Fruit fly (Drosophila melanogaster) whole organism: ENCODE results near the gene Cypl.

Source experiments
- CG8478 ChIP-seq: fragments of >200 bp; optimal IDR thresholded peaks from 2 replicates; lab custom pipeline; 2018; ENCODE audit warnings: inconsistent platforms
- Dll ChIP-seq: fragments of >200 bp; optimal IDR thresholded peaks from 2 replicates; lab custom pipeline; 2017
- EcR ChIP-seq, 2 experiments: fragments of >200 bp; optimal IDR thresholded peaks; 2 replicates each; lab custom pipeline; 2017; ENCODE audit warnings: missing biosample characterization in 2 of 2, missing genetic modification characterization in 2 of 2, missing genetic modification reagents in 2 of 2
- pan ChIP-seq: fragments of >200 bp; optimal IDR thresholded peaks from 2 replicates; lab custom pipeline; 2017
- psq ChIP-seq: fragments of >200 bp; optimal IDR thresholded peaks from 2 replicates; lab custom pipeline; 2017
- usp ChIP-seq: fragments of >200 bp; optimal IDR thresholded peaks from 2 replicates; lab custom pipeline; 2017; ENCODE audit warnings: missing biosample characterization, missing genetic modification characterization, mixed read lengths

The Cypl gene

DNA sequence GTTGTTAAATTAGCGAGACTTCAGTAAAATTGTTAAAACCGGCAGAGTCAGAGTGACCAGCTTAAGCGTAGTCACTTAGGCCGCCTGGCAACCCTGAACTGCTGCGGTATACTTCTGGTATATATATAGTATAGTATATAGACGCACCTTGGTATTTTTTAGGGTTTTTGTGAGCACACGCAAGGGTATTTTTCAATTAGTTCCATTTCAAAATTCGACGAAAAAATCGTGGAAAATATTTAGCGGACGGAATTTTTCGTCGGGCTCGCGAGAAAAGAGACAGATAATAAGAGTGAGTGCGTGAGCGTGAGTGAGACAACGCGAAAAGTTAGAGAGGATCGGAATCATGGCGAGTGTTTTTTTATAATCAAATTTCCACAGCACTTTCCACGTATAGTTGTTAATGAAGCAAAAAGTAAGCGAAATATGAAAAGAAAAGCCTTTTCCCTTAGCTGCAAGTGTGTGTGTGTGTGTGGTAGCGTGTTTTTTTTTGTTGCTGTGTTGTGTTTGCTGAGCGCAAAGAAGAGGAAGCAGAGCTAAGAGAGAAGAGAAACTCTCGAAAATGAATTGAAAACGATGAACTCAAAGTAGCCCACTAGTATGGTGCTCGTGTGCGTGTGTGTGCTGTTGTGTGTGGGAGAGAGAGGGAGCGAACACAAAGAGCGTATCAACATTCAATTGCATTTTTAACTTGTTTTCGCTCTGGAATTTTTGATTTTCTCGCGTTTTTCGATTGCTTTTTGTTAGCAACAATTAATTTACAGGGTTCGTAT, at the start of gene Cypl, which contains the start of gene Hipk:
Gene Cypl, minus strand, starts transcription at position 69 of the 773 bp plus-strand sequence.
Gene Hipk, plus strand, starts transcription at position 198 of the 773 bp plus-strand sequence.
- TF ChIP-seq psq (lab: Kevin White, UChicago) (no peak), EcR (GFP tag; optimal IDR thresholded peaks at IDR 0.05; lab: Kevin White, UChicago) (peak in 1 of 2 experiments; percentile 12), CG8478 (peak; percentile 18), usp (GFP tag; lab: Kevin White, UChicago) (no peak), pan (no peak), Dll (lab: Kevin White, UChicago) (peak; percentile 80)

DNA sequence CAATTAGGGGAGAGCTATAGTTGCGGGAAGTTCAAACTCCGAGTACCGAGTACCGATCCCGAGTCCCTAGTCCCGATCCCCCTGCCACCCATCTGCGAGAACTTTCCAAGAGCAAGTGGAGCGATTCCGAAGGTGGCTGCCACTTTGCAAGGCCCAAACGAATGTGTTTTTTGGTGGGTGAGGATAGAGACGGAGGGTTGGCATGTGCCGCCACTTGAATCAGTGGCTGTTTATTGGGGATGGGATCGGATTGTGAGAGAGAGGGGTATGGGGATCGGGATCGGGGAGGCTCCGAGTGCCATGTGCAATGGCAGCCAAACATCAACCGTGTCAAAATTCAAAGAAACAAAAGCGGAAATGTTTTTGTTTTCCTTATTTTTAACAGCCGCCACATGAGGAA, 49.5 kb upstream of the Cypl start:
- TF ChIP-seq psq (lab: Kevin White, UChicago) (no peak), pan (no peak), Dll (lab: Kevin White, UChicago) (no peak), EcR (GFP tag; optimal IDR thresholded peaks at IDR 0.05; lab: Kevin White, UChicago) (no peak), usp (GFP tag; lab: Kevin White, UChicago) (no peak), CG8478 (no peak)

DNA sequence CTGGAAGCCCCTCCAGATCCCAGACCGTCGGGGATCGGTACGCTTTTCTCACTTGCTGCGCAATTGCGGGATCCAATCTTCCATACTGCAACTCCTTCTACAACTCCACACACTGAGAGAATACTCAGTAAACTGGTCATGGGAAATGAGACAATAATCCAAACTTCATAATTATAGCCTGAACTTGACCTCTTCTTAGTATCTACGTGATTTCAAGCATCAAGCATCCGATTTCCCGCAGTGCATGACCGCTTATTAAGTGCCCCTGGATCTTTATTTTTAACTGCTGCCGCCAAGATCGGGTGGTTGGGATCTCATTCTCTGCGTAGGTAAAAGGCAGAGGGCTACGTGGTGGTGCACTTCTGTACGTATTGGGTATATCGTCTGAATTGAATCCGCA, 48.6 kb upstream of the Cypl start:
- TF ChIP-seq pan: no peak
- no peak for TF ChIP-seq CG8478
- TF ChIP-seq usp (GFP tag; lab: Kevin White, UChicago): no peak
- no peak for TF ChIP-seq Dll (lab: Kevin White, UChicago)
- TF ChIP-seq EcR (GFP tag; optimal IDR thresholded peaks at IDR 0.05; lab: Kevin White, UChicago): no peak
- TF ChIP-seq psq (lab: Kevin White, UChicago): no peak

DNA sequence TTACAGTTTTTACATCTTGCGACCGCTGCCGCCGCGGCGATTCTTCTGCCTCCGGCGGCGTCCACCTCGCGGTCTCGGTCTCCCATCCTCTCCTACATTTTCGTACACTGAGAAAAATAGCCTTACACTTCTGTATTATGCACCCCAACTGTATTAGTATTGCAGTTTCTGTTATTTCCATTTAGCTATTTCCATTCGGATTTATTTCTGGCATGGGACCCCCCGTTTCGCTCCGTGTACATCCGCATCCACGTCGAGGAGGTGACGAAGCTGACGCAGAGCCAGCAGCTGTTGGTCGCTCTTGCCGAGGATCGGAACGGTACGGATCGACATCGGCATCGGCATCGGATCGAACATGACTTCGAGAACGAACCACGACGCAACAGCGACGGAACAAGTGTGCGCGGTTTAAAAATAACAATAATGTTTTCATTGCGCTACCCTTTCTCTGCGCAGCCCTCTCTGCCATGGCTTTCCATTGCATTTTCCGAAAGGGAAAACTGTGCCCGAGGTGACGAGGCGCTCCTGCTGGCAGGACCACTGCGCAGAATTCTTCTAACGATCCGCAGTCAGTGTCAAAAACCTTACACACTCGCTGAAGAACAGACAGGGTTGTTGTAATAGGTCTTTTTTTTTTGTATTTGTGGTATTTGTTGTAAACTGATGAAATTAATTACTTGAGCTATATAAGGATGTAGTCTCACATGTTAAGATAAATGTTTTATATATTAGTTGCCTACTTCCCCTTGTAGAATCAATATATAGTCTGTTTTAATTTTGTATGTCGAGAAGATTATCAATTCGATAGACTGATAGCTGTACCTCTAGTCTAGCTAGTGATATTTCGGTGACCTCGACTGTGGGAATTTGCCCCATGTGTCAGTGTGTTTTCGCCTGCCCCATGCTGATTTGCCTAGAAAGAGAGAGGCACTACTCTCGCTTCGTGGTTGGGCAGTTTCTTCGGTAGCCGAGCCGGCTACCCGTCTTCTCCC, 46.9 kb upstream of the Cypl start:
- TF ChIP-seq Dll (lab: Kevin White, UChicago) (no peak), EcR (GFP tag; optimal IDR thresholded peaks at IDR 0.05; lab: Kevin White, UChicago) (no peak), psq (lab: Kevin White, UChicago) (no peak)

DNA sequence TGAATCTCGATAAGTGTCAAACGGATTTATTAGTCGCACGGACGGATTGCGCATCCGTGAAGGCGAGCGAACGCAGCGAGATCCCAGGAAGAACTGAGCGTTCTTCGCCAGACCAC, 46.3 kb upstream of the Cypl start, which contains the start of gene Kah:
Gene Kah, minus strand, starts transcription at position 101 of the 116 bp plus-strand sequence.
- TF ChIP-seq CG8478: no peak
- no peak for TF ChIP-seq usp (GFP tag; lab: Kevin White, UChicago)
- TF ChIP-seq psq (lab: Kevin White, UChicago): no peak
- TF ChIP-seq pan: no peak
- TF ChIP-seq EcR (GFP tag; optimal IDR thresholded peaks at IDR 0.05; lab: Kevin White, UChicago): no peak

DNA sequence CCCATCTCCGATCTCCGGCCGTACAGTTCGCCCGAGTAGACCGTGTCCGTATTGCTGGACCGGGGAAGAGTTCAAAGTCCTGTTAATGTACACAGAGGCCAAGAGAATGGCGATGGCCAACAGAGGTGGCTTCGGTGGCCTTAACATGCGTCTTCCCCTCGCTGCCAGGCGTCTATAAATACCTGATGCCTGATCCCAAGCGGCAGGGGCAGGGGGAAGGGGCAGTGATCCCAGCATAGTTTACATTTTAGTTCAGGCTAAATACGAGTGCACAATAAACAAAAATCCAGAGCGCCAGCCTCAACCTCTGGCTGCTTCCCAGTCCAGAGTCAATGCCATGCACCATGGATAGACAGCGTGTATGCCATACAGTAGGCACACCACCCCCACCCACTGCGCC, 45.1 kb upstream of the Cypl start:
- TF ChIP-seq EcR (GFP tag; optimal IDR thresholded peaks at IDR 0.05; lab: Kevin White, UChicago) (peak in 1 of 2 experiments; percentile 24), pan (no peak)

DNA sequence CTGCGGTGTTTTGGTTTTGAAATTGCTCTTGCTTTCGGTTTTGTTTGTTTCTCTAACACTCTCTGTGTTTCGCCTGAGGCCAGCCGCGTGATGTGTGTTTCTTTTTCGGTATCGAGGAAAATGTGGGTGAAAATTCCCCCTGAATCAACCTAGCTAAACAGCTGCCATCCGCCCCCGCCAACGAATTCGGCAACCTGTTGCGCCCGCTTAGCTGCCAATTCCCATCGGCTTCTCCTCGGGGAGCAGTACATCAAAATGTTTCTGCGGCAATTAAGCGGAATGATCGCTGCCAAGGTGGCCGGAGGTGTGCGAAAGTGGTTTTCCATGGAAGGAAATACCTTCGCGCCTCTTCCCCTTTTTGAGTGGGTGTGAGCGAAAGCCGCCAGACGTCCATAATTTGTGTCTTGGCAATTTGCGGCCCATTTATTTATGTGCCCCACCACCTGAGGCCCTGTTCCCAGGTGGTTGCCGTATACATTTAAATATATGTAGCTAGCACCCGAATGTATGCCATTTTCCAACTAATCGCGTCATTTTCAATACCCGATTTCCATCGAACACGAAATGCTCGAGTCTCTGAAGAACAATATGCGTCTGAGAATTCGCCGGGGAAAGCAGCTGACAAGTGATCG, 44.0 kb upstream of the Cypl start:
- TF ChIP-seq psq (lab: Kevin White, UChicago) (no peak), usp (GFP tag; lab: Kevin White, UChicago) (no peak), Dll (lab: Kevin White, UChicago) (no peak), pan (no peak), EcR (GFP tag; optimal IDR thresholded peaks at IDR 0.05; lab: Kevin White, UChicago) (no peak), CG8478 (no peak)

DNA sequence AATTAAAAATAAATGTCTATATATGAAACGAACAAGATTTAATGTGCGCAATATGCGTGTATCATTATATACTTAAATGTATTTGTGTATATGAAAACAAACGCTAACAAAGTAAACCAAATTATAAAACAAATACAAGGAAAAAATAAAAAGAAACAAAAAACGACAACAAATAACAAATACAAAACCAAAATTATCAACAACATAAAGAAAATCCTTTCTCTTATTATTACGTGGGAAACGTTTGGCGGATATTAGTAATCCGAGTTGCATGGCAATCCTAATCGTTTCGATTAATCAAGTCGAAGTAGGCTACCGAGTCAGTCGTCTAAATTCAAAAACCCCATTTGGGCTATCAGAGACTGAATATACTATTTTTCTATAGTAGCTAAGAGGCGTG, 38.3 kb upstream of the Cypl start, which contains the start of gene Ppm1:
Gene Ppm1, plus strand, starts transcription at position 301 of the 400 bp plus-strand sequence.
- TF ChIP-seq CG8478: no peak
- no peak for TF ChIP-seq psq (lab: Kevin White, UChicago)
- no peak for TF ChIP-seq EcR (GFP tag; optimal IDR thresholded peaks at IDR 0.05; lab: Kevin White, UChicago)
- TF ChIP-seq pan: no peak

DNA sequence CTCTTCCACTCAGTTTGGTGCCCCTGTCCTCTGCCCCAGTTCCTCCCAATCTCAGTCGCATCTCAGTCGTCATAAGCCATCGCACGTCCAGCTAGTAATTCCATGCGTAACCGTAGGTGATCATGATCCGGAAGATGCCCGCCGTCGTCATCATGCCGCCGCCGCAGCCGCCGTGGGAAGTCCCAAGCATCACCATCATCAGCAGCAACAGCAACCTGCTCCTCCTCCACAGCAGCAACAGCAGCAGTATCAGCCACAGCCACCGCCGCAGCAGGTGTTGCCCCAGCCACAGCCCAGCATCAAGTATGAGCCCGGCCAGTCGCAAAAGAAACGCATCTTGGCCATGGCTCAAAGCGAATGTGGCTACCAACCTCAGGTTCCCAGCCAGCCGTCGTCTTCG, 30.2 kb upstream of the Cypl start:
- TF ChIP-seq pan (no peak), usp (GFP tag; lab: Kevin White, UChicago) (no peak), EcR (GFP tag; optimal IDR thresholded peaks at IDR 0.05; lab: Kevin White, UChicago) (no peak), CG8478 (no peak), Dll (lab: Kevin White, UChicago) (no peak), psq (lab: Kevin White, UChicago) (no peak)

DNA sequence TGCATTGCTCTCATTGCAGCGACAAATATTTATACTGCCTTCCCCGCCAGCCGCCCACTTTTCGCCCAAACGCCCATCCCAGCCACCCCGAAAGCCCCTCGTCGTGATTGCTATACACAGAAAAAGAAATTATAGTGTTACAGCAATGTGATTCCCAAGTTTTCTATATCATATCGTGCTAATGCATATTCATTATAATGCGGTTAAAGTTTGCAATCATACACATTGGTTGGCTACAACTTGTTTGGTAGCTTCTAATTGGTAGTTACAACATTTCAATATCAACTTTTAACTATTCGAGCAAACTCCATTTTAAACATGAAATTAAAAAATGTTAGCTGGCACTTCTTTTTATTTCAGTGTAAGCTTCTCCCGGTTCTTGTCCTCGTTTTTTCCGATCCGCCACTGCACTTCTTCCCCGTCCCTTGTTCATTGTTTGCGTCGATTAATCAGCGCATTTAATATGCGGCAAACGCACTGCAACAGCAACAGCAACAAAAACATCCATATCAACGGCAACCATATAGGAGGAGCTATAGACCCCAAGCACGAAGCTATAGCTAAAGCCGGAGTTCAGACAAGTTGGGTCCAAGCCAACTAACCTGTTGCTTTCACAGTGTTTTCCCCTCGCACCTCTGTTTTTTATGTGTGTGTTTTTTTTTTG, 23.4 kb upstream of the Cypl start:
- TF ChIP-seq EcR (GFP tag; optimal IDR thresholded peaks at IDR 0.05; lab: Kevin White, UChicago) (no peak), usp (GFP tag; lab: Kevin White, UChicago) (no peak), pan (no peak), psq (lab: Kevin White, UChicago) (no peak), Dll (lab: Kevin White, UChicago) (no peak), CG8478 (no peak)

DNA sequence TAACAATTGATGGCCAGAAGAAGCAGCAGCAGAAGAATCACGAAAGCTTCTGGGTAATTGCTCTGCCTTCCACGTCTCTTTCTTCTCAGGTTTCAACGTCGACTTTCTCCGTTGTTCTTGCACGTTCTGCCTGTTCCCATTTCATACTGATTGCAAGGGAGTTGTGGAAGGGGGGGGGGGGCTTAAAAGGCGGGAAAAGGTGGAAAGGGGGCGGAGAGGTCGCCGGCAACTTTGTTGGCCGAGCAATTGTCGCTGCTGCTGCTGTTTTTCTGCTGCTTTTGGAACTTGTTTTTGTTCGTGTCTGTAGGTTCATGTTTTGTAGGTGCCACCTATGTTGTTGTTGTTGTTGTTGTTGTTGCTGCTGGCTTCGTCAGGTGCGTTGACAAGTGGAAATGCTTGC, 22.8 kb upstream of the Cypl start:
- TF ChIP-seq Dll (lab: Kevin White, UChicago) (no peak), pan (no peak), psq (lab: Kevin White, UChicago) (no peak), usp (GFP tag; lab: Kevin White, UChicago) (no peak), CG8478 (no peak), EcR (GFP tag; optimal IDR thresholded peaks at IDR 0.05; lab: Kevin White, UChicago) (no peak)
